Fruit fly (Drosophila melanogaster) whole organism, embryonic: ENCODE measurements around the gene Mdh1.

Experiments
- ATbp ChIP-seq: fragments of 200-800 bp; sonication (Bioruptor generic); optimal IDR thresholded peaks from 2 replicates; lab custom pipeline; 2017; ENCODE audit warnings: missing biosample characterization, mild to moderate bottlenecking, missing genetic modification characterization, missing genetic modification reagents
- Aef1 ChIP-seq: fragments of 200-800 bp; sonication (Bioruptor generic); IDR thresholded peaks from 3 replicates; pipeline ENCODE4 v1.3.6; 2022; ENCODE audit warnings: missing biosample characterization, missing genetic modification characterization
- Asciz ChIP-seq: fragments of 200-800 bp; sonication (Bioruptor generic); optimal IDR thresholded peaks from 2 replicates; lab custom pipeline; 2017; ENCODE audit warnings: missing biosample characterization, mild to moderate bottlenecking, missing genetic modification characterization, missing genetic modification reagents
- Awh ChIP-seq: fragments of 200-800 bp; sonication (Bioruptor generic); IDR thresholded peaks from 2 replicates; pipeline ENCODE4, ENCODE4 v1.3.6; 2022; ENCODE audit warnings: missing biosample characterization, missing genetic modification characterization
- CG1024 ChIP-seq: fragments of 200-800 bp; sonication (Bioruptor generic); IDR thresholded peaks from 2 replicates; pipeline ENCODE4 v1.3.6; 2022; ENCODE audit warnings: missing biosample characterization, missing genetic modification characterization
- CG10274 ChIP-seq: fragments of 200-800 bp; sonication (Bioruptor generic); optimal IDR thresholded peaks from 3 replicates; lab custom pipeline; 2017; ENCODE audit warnings: missing biosample characterization, mild to moderate bottlenecking, missing genetic modification characterization
- CG10431 ChIP-seq: fragments of 200-800 bp; sonication (Bioruptor generic); optimal IDR thresholded peaks from 3 replicates; lab custom pipeline; 2018; ENCODE audit warnings: missing biosample characterization, mild to moderate bottlenecking, missing genetic modification characterization
- CG10543 ChIP-seq: fragments of 200-800 bp; sonication (Bioruptor generic); optimal IDR thresholded peaks from 3 replicates; lab custom pipeline; 2017; ENCODE audit warnings: missing biosample characterization, mild to moderate bottlenecking, missing genetic modification characterization, moderate library complexity
- CG12299 ChIP-seq: fragments of 200-800 bp; sonication (Bioruptor generic); optimal IDR thresholded peaks from 2 replicates; lab custom pipeline; 2018; ENCODE audit warnings: missing biosample characterization, mild to moderate bottlenecking, missing genetic modification characterization
- CG14441 ChIP-seq: fragments of 200-800 bp; sonication (Bioruptor generic); IDR thresholded peaks from 2 replicates; pipeline ENCODE4 v1.3.6; 2022; ENCODE audit warnings: missing biosample characterization, missing genetic modification characterization
- CG15073 ChIP-seq: fragments of 200-800 bp; sonication (Bioruptor generic); optimal IDR thresholded peaks from 2 replicates; lab custom pipeline; 2016; ENCODE audit warnings: missing biosample characterization, missing genetic modification characterization
- CG15601 ChIP-seq: fragments of 200-800 bp; sonication (Bioruptor generic); optimal IDR thresholded peaks from 3 replicates; lab custom pipeline; 2019; ENCODE audit warnings: missing biosample characterization, mild to moderate bottlenecking, missing genetic modification characterization, moderate library complexity
- CG1603 ChIP-seq: fragments of 200-800 bp; sonication (Bioruptor generic); optimal IDR thresholded peaks from 2 replicates; lab custom pipeline; 2019; ENCODE audit warnings: missing biosample characterization, mild to moderate bottlenecking, missing genetic modification characterization, moderate library complexity
- CG16863 ChIP-seq: fragments of 200-800 bp; sonication (Bioruptor generic); optimal IDR thresholded peaks from 3 replicates; lab custom pipeline; 2016; ENCODE audit warnings: missing biosample characterization, missing genetic modification characterization
- CG17385 ChIP-seq: fragments of 200-800 bp; sonication (Bioruptor generic); optimal IDR thresholded peaks from 3 replicates; lab custom pipeline; 2018; ENCODE audit warnings: missing biosample characterization, mild to moderate bottlenecking, missing genetic modification characterization
- CG18476 ChIP-seq: fragments of 200-800 bp; sonication (Bioruptor generic); optimal IDR thresholded peaks from 2 replicates; lab custom pipeline; 2016; ENCODE audit warnings: missing biosample characterization, mild to moderate bottlenecking, missing genetic modification characterization
- CG2199 ChIP-seq: fragments of 200-800 bp; sonication (Bioruptor generic); IDR thresholded peaks from 3 replicates; pipeline ENCODE4 v1.3.6; 2022; ENCODE audit warnings: missing biosample characterization, missing genetic modification characterization
- CG2202 ChIP-seq: fragments of 200-800 bp; sonication (Bioruptor generic); optimal IDR thresholded peaks from 2 replicates; lab custom pipeline; 2018; ENCODE audit warnings: missing biosample characterization, mild to moderate bottlenecking, missing genetic modification characterization
- CG2875 ChIP-seq: fragments of 200-800 bp; sonication (Bioruptor generic); optimal IDR thresholded peaks from 2 replicates; lab custom pipeline; 2017; ENCODE audit warnings: missing biosample characterization, mild to moderate bottlenecking, missing genetic modification characterization, missing genetic modification reagents
- CG30403 ChIP-seq: fragments of 200-800 bp; sonication (Bioruptor generic); optimal IDR thresholded peaks from 3 replicates; lab custom pipeline; 2016; ENCODE audit warnings: missing biosample characterization, missing genetic modification characterization
- CG6683 ChIP-seq: fragments of 200-800 bp; sonication (Bioruptor generic); optimal IDR thresholded peaks from 2 replicates; lab custom pipeline; 2017; ENCODE audit warnings: missing biosample characterization, mild to moderate bottlenecking, missing genetic modification characterization, missing genetic modification reagents
- CG7556 ChIP-seq: fragments of 200-800 bp; sonication (Bioruptor generic); optimal IDR thresholded peaks from 2 replicates; lab custom pipeline; 2017; ENCODE audit warnings: missing biosample characterization, mild to moderate bottlenecking, missing genetic modification characterization
- CG7839 ChIP-seq: fragments of 200-800 bp; sonication (Bioruptor generic); optimal IDR thresholded peaks from 3 replicates; lab custom pipeline; 2018; ENCODE audit warnings: missing biosample characterization, mild to moderate bottlenecking, missing genetic modification characterization, moderate library complexity
- CG7928 ChIP-seq: fragments of 200-800 bp; sonication (Bioruptor generic); optimal IDR thresholded peaks from 2 replicates; lab custom pipeline; 2017; ENCODE audit warnings: missing biosample characterization, mild to moderate bottlenecking, missing genetic modification characterization
- CG9215 ChIP-seq: fragments of 200-800 bp; sonication (Bioruptor generic); IDR thresholded peaks from 2 replicates; pipeline ENCODE4 v1.3.6; 2022; ENCODE audit warnings: missing biosample characterization, missing genetic modification characterization
- CoRest ChIP-seq: fragments of 200-800 bp; sonication (Bioruptor generic); optimal IDR thresholded peaks from 3 replicates; lab custom pipeline; 2018; ENCODE audit warnings: missing biosample characterization, mild to moderate bottlenecking, missing genetic modification characterization, moderate library complexity
- D19A ChIP-seq: fragments of 200-800 bp; optimal IDR thresholded peaks from 3 replicates; lab custom pipeline; 2019; ENCODE audit warnings: missing biosample characterization, mild to moderate bottlenecking, missing genetic modification characterization, moderate library complexity
- Ets65A ChIP-seq: fragments of 200-800 bp; sonication (Bioruptor generic); peaks from one replicate; lab custom pipeline; 2016; ENCODE audit warnings: missing biosample characterization, missing genetic modification characterization
- Jarid2 ChIP-seq: fragments of 200-800 bp; sonication (Bioruptor generic); optimal IDR thresholded peaks from 3 replicates; lab custom pipeline; 2017; ENCODE audit warnings: mild to moderate bottlenecking, missing biosample characterization, missing genetic modification reagents, missing genetic modification characterization
- Nf-YA ChIP-seq: fragments of 200-800 bp; sonication (Bioruptor generic); IDR thresholded peaks from 2 replicates; pipeline ENCODE4 v1.3.6; 2022; ENCODE audit warnings: missing biosample characterization, missing genetic modification characterization
- Opbp ChIP-seq: fragments of 200-800 bp; sonication (Bioruptor generic); IDR thresholded peaks from 3 replicates; pipeline ENCODE4 v1.3.6; 2022; ENCODE audit warnings: missing biosample characterization, missing genetic modification characterization; ENCODE audit not compliant: partially characterized antibody
- Tbp ChIP-seq: fragments of >200 bp; optimal IDR thresholded peaks from 2 replicates; lab custom pipeline; 2018; ENCODE audit warnings: missing biosample characterization, missing genetic modification characterization
- ems ChIP-seq: fragments of 200-800 bp; sonication (Bioruptor generic); optimal IDR thresholded peaks from 3 replicates; lab custom pipeline; 2016; ENCODE audit warnings: missing biosample characterization, missing genetic modification characterization
- grn ChIP-seq: fragments of 200-800 bp; sonication (Bioruptor generic); optimal IDR thresholded peaks from 3 replicates; lab custom pipeline; 2017; ENCODE audit warnings: missing biosample characterization, missing genetic modification characterization
- ham ChIP-seq: fragments of 200-800 bp; sonication (Bioruptor generic); IDR thresholded peaks from 2 replicates; pipeline ENCODE4 v1.3.6; 2022; ENCODE audit warnings: missing biosample characterization, missing genetic modification characterization
- hkb ChIP-seq, 2 experiments: fragments of 200-800 bp in 1 of 2; fragments of >200 bp in 1 of 2; sonication (Bioruptor generic) in 1 of 2; IDR thresholded peaks in 1 of 2; optimal IDR thresholded peaks in 1 of 2; 2 replicates each; pipeline versions ENCODE4 v1.3.6 to Lab custom; 2017 to 2022; ENCODE audit warnings: missing biosample characterization in 1 of 2, missing genetic modification characterization in 1 of 2
- hth ChIP-seq: fragments of >200 bp; optimal IDR thresholded peaks from 2 replicates; lab custom pipeline; 2017; ENCODE audit warnings: inconsistent platforms
- lmd ChIP-seq: fragments of 200-800 bp; sonication (Bioruptor generic); IDR thresholded peaks from 2 replicates; pipeline ENCODE4 v1.3.6; 2022; ENCODE audit warnings: missing biosample characterization, missing genetic modification characterization
- lola ChIP-seq, 3 experiments: fragments of >200 bp in 2 of 3; fragments of 200-800 bp in 1 of 3; sonication (Bioruptor generic) in 1 of 3; optimal IDR thresholded peaks; 2 replicates each; lab custom pipeline; 2017 to 2019; ENCODE audit warnings: missing biosample characterization in 3 of 3, missing genetic modification characterization in 3 of 3, mild to moderate bottlenecking in 1 of 3, moderate library complexity in 1 of 3
- nau ChIP-seq: fragments of 200-800 bp; sonication (Bioruptor generic); optimal IDR thresholded peaks from 3 replicates; lab custom pipeline; 2017; ENCODE audit warnings: missing biosample characterization, mild to moderate bottlenecking, missing genetic modification characterization, missing genetic modification reagents
- onecut ChIP-seq: fragments of 200-800 bp; sonication (Bioruptor generic); IDR thresholded peaks from 2 replicates; pipeline ENCODE4 v1.3.6; 2022; ENCODE audit warnings: missing biosample characterization, missing genetic modification characterization
- salm ChIP-seq: fragments of 200-800 bp; sonication (Bioruptor generic); optimal IDR thresholded peaks from 2 replicates; lab custom pipeline; 2018; ENCODE audit warnings: missing biosample characterization, mild to moderate bottlenecking, missing genetic modification characterization
- sens ChIP-seq: fragments of 200-800 bp; sonication (Bioruptor generic); peaks from one replicate; lab custom pipeline; 2016; ENCODE audit warnings: missing biosample characterization, missing genetic modification characterization
- sim ChIP-seq: fragments of 200-800 bp; sonication (Bioruptor generic); IDR thresholded peaks from 2 replicates; pipeline ENCODE4 v1.3.6; 2022; ENCODE audit warnings: missing biosample characterization, missing genetic modification characterization
- sob ChIP-seq: fragments of 200-800 bp; sonication (Bioruptor generic); IDR thresholded peaks from 2 replicates; pipeline ENCODE4 v1.3.6; 2022; ENCODE audit warnings: missing biosample characterization, missing genetic modification characterization
- stwl ChIP-seq: fragments of 200-800 bp; sonication (Bioruptor generic); optimal IDR thresholded peaks from 3 replicates; lab custom pipeline; 2018; ENCODE audit warnings: missing biosample characterization, mild to moderate bottlenecking, missing genetic modification characterization, moderate library complexity
- sug ChIP-seq: fragments of 200-800 bp; optimal IDR thresholded peaks from 2 replicates; lab custom pipeline; 2019; ENCODE audit warnings: missing biosample characterization, mild to moderate bottlenecking, missing genetic modification characterization, moderate library complexity
- tna ChIP-seq: fragments of 200-800 bp; sonication (Bioruptor generic); IDR thresholded peaks from 2 replicates; pipeline ENCODE4 v1.3.6; 2022; ENCODE audit warnings: missing biosample characterization, missing genetic modification characterization; ENCODE audit not compliant: partially characterized antibody
- unpg ChIP-seq: fragments of 200-800 bp; sonication (Bioruptor generic); optimal IDR thresholded peaks from 3 replicates; lab custom pipeline; 2018; ENCODE audit warnings: missing biosample characterization, mild to moderate bottlenecking, missing genetic modification characterization, moderate library complexity

The Mdh1 gene

dm6 chr2L:10442048-10442790 lies 46.1 kb upstream of the Mdh1 start, which contains the start of gene loh (continued):
- TF ChIP-seq lmd (GFP tag; lab: Robert Waterston, UW), result no peak
- TF ChIP-seq Asciz (GFP tag; lab: Kevin White, UChicago), result peak; percentile 60
- no peak for TF ChIP-seq CG16863 (GFP tag; lab: Kevin White, UChicago)
- 0 out of 2 replicates have a peak, but pooled peaks have one; percentile 28 for TF ChIP-seq onecut (GFP tag; lab: Robert Waterston, UW)
- TF ChIP-seq ham (GFP tag; lab: Robert Waterston, UW), result no peak
- no peak for TF ChIP-seq CG10274 (GFP tag; lab: Kevin White, UChicago)
- peak; percentile 18 for TF ChIP-seq CG1603 (tag; lab: Kevin White, UChicago)
- peak; percentile 42 for TF ChIP-seq CG12299 (tag; lab: Kevin White, UChicago)
- TF ChIP-seq hkb (optimal IDR thresholded peaks at IDR 0.05; lab: Kevin White, UChicago), result no peak
- TF ChIP-seq hkb (GFP tag; IDR thresholded peaks at IDR 0.05; lab: Robert Waterston, UW), result peak; percentile 50; the same call in 1 of the 2 replicates
- TF ChIP-seq Jarid2 (GFP tag; lab: Kevin White, UChicago), result no peak
- peak; percentile 25 for TF ChIP-seq CG10431 (GFP tag; lab: Kevin White, UChicago)
- TF ChIP-seq nau (GFP tag; lab: Kevin White, UChicago), result no peak
- no peak for TF ChIP-seq Awh (GFP tag; lab: Robert Waterston, UW)
- TF ChIP-seq CG9215 (GFP tag; lab: Robert Waterston, UW), result no peak
- peak; percentile 42 for TF ChIP-seq ATbp (GFP tag; lab: Kevin White, UChicago)
- TF ChIP-seq tna, result no peak
- peak; percentile 46 for TF ChIP-seq salm (tag; lab: Kevin White, UChicago)
- 0 out of 2 replicates have a peak, but pooled peaks have one; percentile 24 for TF ChIP-seq CG1024 (GFP tag; lab: Robert Waterston, UW)
- TF ChIP-seq Aef1, result no peak
- peak; percentile 0 for TF ChIP-seq Ets65A (GFP tag; lab: Kevin White, UChicago)
- TF ChIP-seq sens (GFP tag; lab: Kevin White, UChicago), result peak; percentile 75
- TF ChIP-seq CG30403, result peak; percentile 62
- no peak for TF ChIP-seq CG15073 (GFP tag; lab: Kevin White, UChicago)
- no peak for TF ChIP-seq stwl (tag; lab: Kevin White, UChicago)
- TF ChIP-seq CG15601, result peak; percentile 56
- TF ChIP-seq CG2199, result no peak
- TF ChIP-seq CG18476, result peak; percentile 43
- TF ChIP-seq sug, result peak; percentile 48
- peak; percentile 74 for TF ChIP-seq D19A (tag; lab: Kevin White, UChicago)
- TF ChIP-seq CG7928 (GFP tag; lab: Kevin White, UChicago), result no peak
- TF ChIP-seq CG7556 (GFP tag; lab: Kevin White, UChicago), result peak; percentile 84
- TF ChIP-seq CG10543 (GFP tag; lab: Kevin White, UChicago), result peak; percentile 64
- TF ChIP-seq CG7839 (tag; lab: Kevin White, UChicago), result no peak
- no peak for TF ChIP-seq CG14441 (GFP tag; lab: Robert Waterston, UW)
- TF ChIP-seq Nf-YA (GFP tag; lab: Robert Waterston, UW), result no peak
- peak; percentile 73 for TF ChIP-seq CoRest (tag; lab: Kevin White, UChicago)
- TF ChIP-seq lola (GFP tag; optimal IDR thresholded peaks at IDR 0.05; lab: Kevin White, UChicago), result peak in 1 of 3 experiments; percentile 79
- TF ChIP-seq CG2202 (tag; lab: Kevin White, UChicago), result no peak
- TF ChIP-seq CG2875 (GFP tag; lab: Kevin White, UChicago), result no peak
- no peak for TF ChIP-seq sim (GFP tag; lab: Robert Waterston, UW)
- TF ChIP-seq grn, result no peak
- no peak for TF ChIP-seq hth
- no peak for TF ChIP-seq Opbp
- TF ChIP-seq Tbp (GFP tag; lab: Kevin White, UChicago), result no peak
- TF ChIP-seq unpg (GFP tag; lab: Kevin White, UChicago), result peak; percentile 42
- TF ChIP-seq ems (GFP tag; lab: Kevin White, UChicago), result no peak
- peak; percentile 65 for TF ChIP-seq CG17385
- 0 out of 2 replicates have a peak, but pooled peaks have one; percentile 5 for TF ChIP-seq sob (GFP tag; lab: Robert Waterston, UW)
- TF ChIP-seq CG6683 (GFP tag; lab: Kevin White, UChicago), result peak; percentile 10
